Worm (Caenorhabditis elegans) whole organism, mixed stage, embryonic: ENCODE results near the gene T03F6.3.
"Not testable (repeated sequence)": the region's sequence is repeated elsewhere in the genome, so short reads cannot be mapped to it uniquely, and the experiment has no call there.

Source experiments
- M03D4.4 ChIP-seq: sonication (generic microtip); optimal IDR thresholded peaks from 2 replicates; lab custom pipeline; 2017; ENCODE audit warnings: mild to moderate bottlenecking, missing genetic modification characterization, missing compliant biosample characterization
- bed-3 ChIP-seq: fragments of 200-800 bp; sonication (Bioruptor generic); optimal IDR thresholded peaks from 3 replicates; lab custom pipeline; 2018; ENCODE audit warnings: mild to moderate bottlenecking, missing genetic modification characterization, moderate library complexity, missing compliant biosample characterization
- blmp-1 ChIP-seq: fragments of 150-350 bp; optimal IDR thresholded peaks from 2 replicates; lab custom pipeline; 2014; ENCODE audit warnings: missing biosample characterization, missing genetic modification characterization
- ceh-39 ChIP-seq: fragments of 150-350 bp; optimal IDR thresholded peaks from 2 replicates; lab custom pipeline; 2014; ENCODE audit warnings: missing biosample characterization, missing genetic modification characterization
- ceh-83 ChIP-seq: fragments of 200-800 bp; sonication (Bioruptor generic); optimal IDR thresholded peaks from 2 replicates; lab custom pipeline; 2018; ENCODE audit warnings: mild to moderate bottlenecking, missing genetic modification characterization, missing compliant biosample characterization
- ces-1 ChIP-seq: fragments of 150-350 bp; optimal IDR thresholded peaks from 2 replicates; lab custom pipeline; 2014; ENCODE audit warnings: missing biosample characterization, missing genetic modification reagents, missing genetic modification characterization
- cnd-1 ChIP-seq: fragments of 200-800 bp; sonication (Bioruptor generic); optimal IDR thresholded peaks from 2 replicates; lab custom pipeline; 2018; ENCODE audit warnings: mild to moderate bottlenecking, missing genetic modification characterization, missing compliant biosample characterization
- drap-1 ChIP-seq: fragments of 200-800 bp; sonication (Bioruptor generic); optimal IDR thresholded peaks from 3 replicates; lab custom pipeline; 2018; ENCODE audit warnings: mild to moderate bottlenecking, missing genetic modification characterization, missing compliant biosample characterization
- elt-1 ChIP-seq: sonication (generic microtip); optimal IDR thresholded peaks from 2 replicates; lab custom pipeline; 2017; ENCODE audit warnings: missing genetic modification characterization, mild to moderate bottlenecking, missing compliant biosample characterization, antibody characterized with exemption, moderate library complexity, borderline replicate concordance; ENCODE audit not compliant: insufficient read depth
- elt-3 ChIP-seq: fragments of 150-350 bp; optimal IDR thresholded peaks from 2 replicates; lab custom pipeline; 2014; ENCODE audit warnings: missing biosample characterization, missing genetic modification characterization
- flh-1 ChIP-seq: fragments of 200-800 bp; sonication (Bioruptor generic); optimal IDR thresholded peaks from 2 replicates; lab custom pipeline; 2018; ENCODE audit warnings: mild to moderate bottlenecking, missing genetic modification characterization, moderate library complexity, missing compliant biosample characterization
- ham-2 ChIP-seq: fragments of 200-800 bp; sonication (Bioruptor generic); optimal IDR thresholded peaks from 2 replicates; lab custom pipeline; 2018; ENCODE audit warnings: mild to moderate bottlenecking, missing genetic modification characterization, missing compliant biosample characterization
- lin-13 ChIP-seq: fragments of 150-350 bp; optimal IDR thresholded peaks from 2 replicates; lab custom pipeline; 2014; ENCODE audit warnings: missing biosample characterization, missing genetic modification characterization
- lin-32 ChIP-seq: fragments of 200-800 bp; sonication (Bioruptor generic); optimal IDR thresholded peaks from 2 replicates; lab custom pipeline; 2018; ENCODE audit warnings: mild to moderate bottlenecking, missing genetic modification characterization, missing compliant biosample characterization
- lsy-2 ChIP-seq: fragments of 150-350 bp; optimal IDR thresholded peaks from 2 replicates; lab custom pipeline; 2014; ENCODE audit warnings: missing biosample characterization, missing genetic modification characterization
- mab-5 ChIP-seq: fragments of 150-350 bp; optimal IDR thresholded peaks from 2 replicates; lab custom pipeline; 2014; ENCODE audit warnings: missing biosample characterization, missing genetic modification characterization
- mep-1 ChIP-seq: fragments of 150-350 bp; optimal IDR thresholded peaks from 2 replicates; lab custom pipeline; 2017; ENCODE audit warnings: missing biosample characterization, missing genetic modification reagents, missing genetic modification characterization, inconsistent platforms
- mls-2 ChIP-seq: sonication (generic microtip); optimal IDR thresholded peaks from 2 replicates; lab custom pipeline; 2016; ENCODE audit warnings: mild to moderate bottlenecking, missing genetic modification characterization, moderate library complexity, missing compliant biosample characterization
- nhr-12 ChIP-seq: fragments of 150-350 bp; optimal IDR thresholded peaks from 2 replicates; lab custom pipeline; 2014; ENCODE audit warnings: missing biosample characterization, missing genetic modification characterization
- nhr-2 ChIP-seq: fragments of 150-350 bp; optimal IDR thresholded peaks from 2 replicates; lab custom pipeline; 2014; ENCODE audit warnings: missing biosample characterization, missing genetic modification characterization
- nhr-237 ChIP-seq: fragments of 150-350 bp; optimal IDR thresholded peaks from 2 replicates; lab custom pipeline; 2014; ENCODE audit warnings: missing biosample characterization, missing genetic modification characterization
- nhr-28 ChIP-seq: fragments of 150-350 bp; optimal IDR thresholded peaks from 2 replicates; lab custom pipeline; 2014; ENCODE audit warnings: missing biosample characterization, missing genetic modification characterization
- nhr-76 ChIP-seq: sonication (generic microtip); optimal IDR thresholded peaks from 2 replicates; lab custom pipeline; 2017; ENCODE audit warnings: missing biosample characterization, missing genetic modification characterization
- pha-4 ChIP-seq: fragments of 150-350 bp; optimal IDR thresholded peaks from 2 replicates; lab custom pipeline; 2018; ENCODE audit warnings: missing biosample characterization, missing genetic modification reagents, missing genetic modification characterization
- sem-2 ChIP-seq: fragments of 200-800 bp; sonication (Bioruptor generic); optimal IDR thresholded peaks from 2 replicates; lab custom pipeline; 2018; ENCODE audit warnings: mild to moderate bottlenecking, missing genetic modification characterization, missing compliant biosample characterization
- snpc-4 ChIP-seq: fragments of 150-350 bp; optimal IDR thresholded peaks from 2 replicates; lab custom pipeline; 2014; ENCODE audit warnings: missing biosample characterization, missing genetic modification characterization
- sptf-1 ChIP-seq: sonication (generic microtip); optimal IDR thresholded peaks from 2 replicates; lab custom pipeline; 2017; ENCODE audit warnings: mild to moderate bottlenecking, missing genetic modification characterization, moderate library complexity, missing compliant biosample characterization
- tbx-8 ChIP-seq: fragments of 200-800 bp; sonication (Bioruptor generic); optimal IDR thresholded peaks from 2 replicates; lab custom pipeline; 2018; ENCODE audit warnings: mild to moderate bottlenecking, missing genetic modification characterization, moderate library complexity, missing compliant biosample characterization
- unc-120 ChIP-seq: sonication (generic microtip); optimal IDR thresholded peaks from 2 replicates; lab custom pipeline; 2017; ENCODE audit warnings: missing genetic modification characterization, missing compliant biosample characterization; ENCODE audit not compliant: poor library complexity, severe bottlenecking
- zip-8 ChIP-seq: fragments of 150-350 bp; optimal IDR thresholded peaks from 2 replicates; lab custom pipeline; 2014; ENCODE audit warnings: missing biosample characterization, missing genetic modification characterization
- ztf-11 ChIP-seq: fragments of 150-350 bp; optimal IDR thresholded peaks from 2 replicates; lab custom pipeline; 2014; ENCODE audit warnings: missing biosample characterization, missing genetic modification characterization

Gene T03F6.3

ce11 chrIII:13395262-13395661 is 6.1 kb downstream of the T03F6.3 start, which contains the start of gene F11F1.1:
TSS of gene F11F1.1 (plus strand) at chrIII:13395562.
- no peak for TF ChIP-seq flh-1 (GFP tag; lab: Kevin White, UChicago)
- no peak for TF ChIP-seq lin-13 (tag; lab: Kevin White, UChicago)
- TF ChIP-seq M03D4.4 (tag; lab: Kevin White, UChicago): no peak
- TF ChIP-seq cnd-1: no peak
- no peak for TF ChIP-seq ces-1 (GFP tag; lab: Kevin White, UChicago)
- TF ChIP-seq sptf-1 (tag; lab: Kevin White, UChicago): no peak
- TF ChIP-seq blmp-1 (tag; lab: Kevin White, UChicago): no peak
- no peak for TF ChIP-seq pha-4 (tag; lab: Kevin White, UChicago)
- no peak for TF ChIP-seq nhr-237 (tag; lab: Kevin White, UChicago)
- no peak for TF ChIP-seq mls-2 (tag; lab: Kevin White, UChicago)
- no peak for TF ChIP-seq elt-1 (tag; lab: Kevin White, UChicago)
- no peak for TF ChIP-seq nhr-12 (tag; lab: Kevin White, UChicago)

ce11 chrIII:13401673-13402258 is 12.6 kb downstream of the T03F6.3 start, which contains the start of the genes srlf-9 and srlf-10:
TSS of gene srlf-9 (minus strand) at chrIII:13401773.
TSS of gene srlf-10 (plus strand) at chrIII:13402208.
- TF ChIP-seq sem-2 (GFP tag; lab: Kevin White, UChicago); ztf-11 (tag; lab: Kevin White, UChicago); lsy-2 (tag; lab: Kevin White, UChicago): not testable (repeated sequence)

- TF ChIP-seq bed-3 (GFP tag; lab: Kevin White, UChicago) (no peak), nhr-76 (tag; lab: Kevin White, UChicago) (no peak), unc-120 (tag; lab: Kevin White, UChicago) (no peak), mab-5 (tag; lab: Kevin White, UChicago) (no peak), flh-1 (GFP tag; lab: Kevin White, UChicago) (no peak)
These were observed 13.7 kb downstream of the T03F6.3 start, which contains the start of gene mig-18 for ce11 chrIII:13402934-13403333. TSS of gene mig-18 (plus strand) at chrIII:13403234.

DNA sequence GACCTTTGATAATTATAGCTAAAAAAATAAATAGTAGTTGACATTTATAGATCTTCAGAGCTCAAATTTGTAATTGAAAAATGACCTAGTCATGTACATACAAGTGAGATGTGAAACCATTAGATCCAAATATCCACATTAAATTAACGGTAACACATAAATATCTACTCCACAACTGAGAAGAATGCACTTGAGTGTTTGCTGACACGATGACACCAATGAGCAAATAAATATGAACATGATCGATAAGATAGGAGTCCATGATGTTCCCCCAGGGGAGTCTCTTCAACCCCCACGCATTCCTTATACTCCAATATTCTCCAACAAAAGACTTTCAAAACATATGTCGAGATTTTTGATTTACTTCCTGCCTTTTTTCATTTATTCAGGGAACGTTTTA is 15.2 kb downstream of the T03F6.3 start, which contains the start of gene ttr-52:
TSS of gene ttr-52 (plus strand) at position 301 of the 400 bp plus-strand sequence.
- TF ChIP-seq cnd-1: no peak
- TF ChIP-seq tbx-8 (GFP tag; lab: Kevin White, UChicago): no peak
- no peak for TF ChIP-seq bed-3 (GFP tag; lab: Kevin White, UChicago)
- TF ChIP-seq ces-1 (GFP tag; lab: Kevin White, UChicago): no peak
- TF ChIP-seq snpc-4: no peak
- no peak for TF ChIP-seq flh-1 (GFP tag; lab: Kevin White, UChicago)
- TF ChIP-seq ztf-11 (tag; lab: Kevin White, UChicago): no peak
- TF ChIP-seq mep-1 (tag; lab: Kevin White, UChicago): no peak
- TF ChIP-seq nhr-28 (tag; lab: Kevin White, UChicago): no peak
- no peak for TF ChIP-seq sem-2 (GFP tag; lab: Kevin White, UChicago)
- TF ChIP-seq ceh-83: no peak
- TF ChIP-seq M03D4.4 (tag; lab: Kevin White, UChicago): no peak
- TF ChIP-seq ceh-39: no peak
- no peak for TF ChIP-seq elt-1 (tag; lab: Kevin White, UChicago)
- TF ChIP-seq lsy-2 (tag; lab: Kevin White, UChicago): no peak

DNA sequence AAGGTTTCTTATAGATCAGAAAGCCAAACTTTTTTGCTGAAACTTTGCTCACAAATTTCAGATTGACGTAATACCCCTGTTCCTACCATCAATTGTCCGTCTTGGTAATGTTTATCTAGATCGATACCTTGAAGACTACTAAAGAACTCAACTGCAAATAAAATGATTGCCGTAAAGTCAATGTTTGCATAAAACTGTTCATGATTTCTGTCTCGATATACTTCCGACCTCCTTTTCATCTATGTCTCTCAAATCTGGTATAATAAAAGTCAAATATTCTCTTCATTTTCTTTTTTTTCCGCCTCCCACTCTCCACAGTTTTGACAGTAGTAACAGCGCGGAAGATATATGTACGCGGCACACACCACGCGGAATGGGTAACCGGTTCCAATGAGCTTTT is 16.3 kb downstream of the T03F6.3 start, which contains the start of gene nas-1:
TSS of gene nas-1 (plus strand) at position 301 of the 400 bp plus-strand sequence.
- TF ChIP-seq lin-32 (GFP tag; lab: Kevin White, UChicago) (no peak), nhr-76 (tag; lab: Kevin White, UChicago) (no peak), drap-1 (GFP tag; lab: Kevin White, UChicago) (no peak)

DNA sequence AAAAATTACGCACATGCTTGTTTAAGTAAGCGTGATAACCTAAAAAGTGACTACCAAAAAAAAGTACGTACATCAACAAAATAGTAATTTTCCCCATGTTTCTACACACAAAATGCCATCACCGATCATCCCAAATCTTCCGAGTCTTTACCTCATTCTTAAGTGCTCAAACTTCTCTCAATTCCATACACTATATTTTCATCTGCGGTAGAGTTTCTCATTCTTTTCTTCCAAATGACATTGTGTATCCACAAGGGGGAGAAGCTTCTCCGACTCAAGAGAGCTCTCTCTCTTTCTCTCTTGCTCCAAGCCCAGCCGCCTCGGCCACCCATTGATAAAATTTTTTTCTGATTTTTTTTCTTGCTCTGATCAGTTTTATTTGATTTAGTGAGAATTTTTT is 20.3 kb downstream of the T03F6.3 start, which contains the start of gene myo-6:
TSS of gene myo-6 (plus strand) at position 301 of the 400 bp plus-strand sequence.
- no peak for TF ChIP-seq blmp-1 (tag; lab: Kevin White, UChicago)
- TF ChIP-seq ceh-39: no peak
- TF ChIP-seq mls-2 (tag; lab: Kevin White, UChicago): no peak
- TF ChIP-seq ceh-83: no peak
- TF ChIP-seq zip-8 (tag; lab: Kevin White, UChicago): no peak
- no peak for TF ChIP-seq nhr-2 (tag; lab: Kevin White, UChicago)
- TF ChIP-seq ham-2 (GFP tag; lab: Kevin White, UChicago): no peak
- no peak for TF ChIP-seq lin-32 (GFP tag; lab: Kevin White, UChicago)
- TF ChIP-seq nhr-12 (tag; lab: Kevin White, UChicago): no peak
- TF ChIP-seq pha-4 (tag; lab: Kevin White, UChicago): no peak
- TF ChIP-seq flh-1 (GFP tag; lab: Kevin White, UChicago): no peak
- no peak for TF ChIP-seq ztf-11 (tag; lab: Kevin White, UChicago)
- TF ChIP-seq tbx-8 (GFP tag; lab: Kevin White, UChicago): no peak
- no peak for TF ChIP-seq elt-3
